Worm (Caenorhabditis elegans) whole organism, mixed stage, embryonic: ENCODE data around the gene eif-1.
A peak's percentile ranks its signal among the peaks of the same experiment; 100 is the strongest.

Source experiments
- M03D4.4 ChIP-seq: sonication (generic microtip); optimal IDR thresholded peaks from 2 replicates; lab custom pipeline; 2017; ENCODE audit warnings: mild to moderate bottlenecking, missing genetic modification characterization, missing compliant biosample characterization
- blmp-1 ChIP-seq: fragments of 150-350 bp; optimal IDR thresholded peaks from 2 replicates; lab custom pipeline; 2014; ENCODE audit warnings: missing biosample characterization, missing genetic modification characterization
- ceh-43 ChIP-seq: fragments of 200-800 bp; sonication (Bioruptor generic); optimal IDR thresholded peaks from 2 replicates; lab custom pipeline; 2018; ENCODE audit warnings: mild to moderate bottlenecking, missing genetic modification characterization, moderate library complexity, missing compliant biosample characterization
- ceh-83 ChIP-seq: fragments of 200-800 bp; sonication (Bioruptor generic); optimal IDR thresholded peaks from 2 replicates; lab custom pipeline; 2018; ENCODE audit warnings: mild to moderate bottlenecking, missing genetic modification characterization, missing compliant biosample characterization
- ces-1 ChIP-seq: fragments of 150-350 bp; optimal IDR thresholded peaks from 2 replicates; lab custom pipeline; 2014; ENCODE audit warnings: missing biosample characterization, missing genetic modification reagents, missing genetic modification characterization
- cnd-1 ChIP-seq: fragments of 200-800 bp; sonication (Bioruptor generic); optimal IDR thresholded peaks from 2 replicates; lab custom pipeline; 2018; ENCODE audit warnings: mild to moderate bottlenecking, missing genetic modification characterization, missing compliant biosample characterization
- drap-1 ChIP-seq: fragments of 200-800 bp; sonication (Bioruptor generic); optimal IDR thresholded peaks from 3 replicates; lab custom pipeline; 2018; ENCODE audit warnings: mild to moderate bottlenecking, missing genetic modification characterization, missing compliant biosample characterization
- elt-1 ChIP-seq: sonication (generic microtip); optimal IDR thresholded peaks from 2 replicates; lab custom pipeline; 2017; ENCODE audit warnings: missing genetic modification characterization, mild to moderate bottlenecking, missing compliant biosample characterization, antibody characterized with exemption, moderate library complexity, borderline replicate concordance; ENCODE audit not compliant: insufficient read depth
- elt-3 ChIP-seq: fragments of 150-350 bp; optimal IDR thresholded peaks from 2 replicates; lab custom pipeline; 2014; ENCODE audit warnings: missing biosample characterization, missing genetic modification characterization
- flh-1 ChIP-seq: fragments of 200-800 bp; sonication (Bioruptor generic); optimal IDR thresholded peaks from 2 replicates; lab custom pipeline; 2018; ENCODE audit warnings: mild to moderate bottlenecking, missing genetic modification characterization, moderate library complexity, missing compliant biosample characterization
- ham-2 ChIP-seq: fragments of 200-800 bp; sonication (Bioruptor generic); optimal IDR thresholded peaks from 2 replicates; lab custom pipeline; 2018; ENCODE audit warnings: mild to moderate bottlenecking, missing genetic modification characterization, missing compliant biosample characterization
- hlh-1 ChIP-seq: fragments of 150-350 bp; optimal IDR thresholded peaks from 2 replicates; lab custom pipeline; 2014; ENCODE audit warnings: missing biosample characterization, missing genetic modification reagents, missing genetic modification characterization
- lin-13 ChIP-seq: fragments of 150-350 bp; optimal IDR thresholded peaks from 2 replicates; lab custom pipeline; 2014; ENCODE audit warnings: missing biosample characterization, missing genetic modification characterization
- lin-32 ChIP-seq: fragments of 200-800 bp; sonication (Bioruptor generic); optimal IDR thresholded peaks from 2 replicates; lab custom pipeline; 2018; ENCODE audit warnings: mild to moderate bottlenecking, missing genetic modification characterization, missing compliant biosample characterization
- lsy-2 ChIP-seq: fragments of 150-350 bp; optimal IDR thresholded peaks from 2 replicates; lab custom pipeline; 2014; ENCODE audit warnings: missing biosample characterization, missing genetic modification characterization
- mab-5 ChIP-seq: fragments of 150-350 bp; optimal IDR thresholded peaks from 2 replicates; lab custom pipeline; 2014; ENCODE audit warnings: missing biosample characterization, missing genetic modification characterization
- mls-2 ChIP-seq: sonication (generic microtip); optimal IDR thresholded peaks from 2 replicates; lab custom pipeline; 2016; ENCODE audit warnings: mild to moderate bottlenecking, missing genetic modification characterization, moderate library complexity, missing compliant biosample characterization
- nhr-12 ChIP-seq: fragments of 150-350 bp; optimal IDR thresholded peaks from 2 replicates; lab custom pipeline; 2014; ENCODE audit warnings: missing biosample characterization, missing genetic modification characterization
- nhr-2 ChIP-seq: fragments of 150-350 bp; optimal IDR thresholded peaks from 2 replicates; lab custom pipeline; 2014; ENCODE audit warnings: missing biosample characterization, missing genetic modification characterization
- nhr-237 ChIP-seq: fragments of 150-350 bp; optimal IDR thresholded peaks from 2 replicates; lab custom pipeline; 2014; ENCODE audit warnings: missing biosample characterization, missing genetic modification characterization
- nhr-28 ChIP-seq: fragments of 150-350 bp; optimal IDR thresholded peaks from 2 replicates; lab custom pipeline; 2014; ENCODE audit warnings: missing biosample characterization, missing genetic modification characterization
- nhr-76 ChIP-seq: sonication (generic microtip); optimal IDR thresholded peaks from 2 replicates; lab custom pipeline; 2017; ENCODE audit warnings: missing biosample characterization, missing genetic modification characterization
- pha-4 ChIP-seq: fragments of 150-350 bp; optimal IDR thresholded peaks from 2 replicates; lab custom pipeline; 2018; ENCODE audit warnings: missing biosample characterization, missing genetic modification reagents, missing genetic modification characterization
- sem-2 ChIP-seq: fragments of 200-800 bp; sonication (Bioruptor generic); optimal IDR thresholded peaks from 2 replicates; lab custom pipeline; 2018; ENCODE audit warnings: mild to moderate bottlenecking, missing genetic modification characterization, missing compliant biosample characterization
- sptf-1 ChIP-seq: sonication (generic microtip); optimal IDR thresholded peaks from 2 replicates; lab custom pipeline; 2017; ENCODE audit warnings: mild to moderate bottlenecking, missing genetic modification characterization, moderate library complexity, missing compliant biosample characterization
- tbx-8 ChIP-seq: fragments of 200-800 bp; sonication (Bioruptor generic); optimal IDR thresholded peaks from 2 replicates; lab custom pipeline; 2018; ENCODE audit warnings: mild to moderate bottlenecking, missing genetic modification characterization, moderate library complexity, missing compliant biosample characterization
- unc-39 ChIP-seq: fragments of 150-350 bp; optimal IDR thresholded peaks from 2 replicates; lab custom pipeline; 2014; ENCODE audit warnings: missing biosample characterization, missing genetic modification characterization
- zip-8 ChIP-seq: fragments of 150-350 bp; optimal IDR thresholded peaks from 2 replicates; lab custom pipeline; 2014; ENCODE audit warnings: missing biosample characterization, missing genetic modification characterization

eif-1 gene

DNA sequence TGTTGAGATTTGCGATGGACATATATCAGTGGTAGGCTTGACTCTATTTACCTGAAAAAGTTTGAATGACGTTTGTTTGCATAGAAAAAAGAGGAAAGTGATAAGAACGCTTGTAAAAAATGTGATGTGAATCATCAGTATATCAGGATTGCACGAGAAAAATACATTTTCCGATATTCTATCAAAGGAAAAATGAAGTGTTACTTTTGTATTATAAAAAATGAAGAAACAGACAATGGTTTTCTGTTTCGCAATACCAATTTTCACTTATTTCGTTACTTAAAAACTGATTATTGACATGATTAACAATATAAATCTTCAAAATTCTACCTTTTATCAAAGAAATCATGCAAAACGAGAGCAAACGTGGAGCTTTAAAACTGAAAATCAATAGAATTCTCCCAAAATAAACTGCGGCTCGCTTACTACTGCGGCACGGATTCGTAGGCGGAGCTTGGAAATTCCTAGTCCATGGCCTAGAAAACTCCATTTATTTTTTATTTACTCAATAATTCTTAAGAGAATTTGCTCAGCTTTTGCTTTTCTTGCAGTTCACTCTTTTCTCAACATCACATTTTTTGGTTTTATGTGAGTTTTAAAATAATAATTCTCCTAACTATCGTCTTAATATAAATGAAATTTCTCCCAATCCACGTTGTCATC is at the start of gene eif-1, which contains the start of gene vps-24:
TSS of gene eif-1 (minus strand) at position 51 of the 663 bp plus-strand sequence.
TSS of gene vps-24 (plus strand) at position 469 of the 663 bp plus-strand sequence.
- TF ChIP-seq sptf-1 (tag; lab: Kevin White, UChicago), result no peak
- TF ChIP-seq zip-8 (tag; lab: Kevin White, UChicago), result no peak
- TF ChIP-seq ces-1, result peak; percentile 77
- TF ChIP-seq lsy-2 (tag; lab: Kevin White, UChicago), result peak; percentile 29
- TF ChIP-seq flh-1 (GFP tag; lab: Kevin White, UChicago), result no peak
- peak; percentile 6 for TF ChIP-seq nhr-237 (tag; lab: Kevin White, UChicago)
- TF ChIP-seq lin-13, result peak; percentile 2
- TF ChIP-seq drap-1 (GFP tag; lab: Kevin White, UChicago), result no peak

DNA sequence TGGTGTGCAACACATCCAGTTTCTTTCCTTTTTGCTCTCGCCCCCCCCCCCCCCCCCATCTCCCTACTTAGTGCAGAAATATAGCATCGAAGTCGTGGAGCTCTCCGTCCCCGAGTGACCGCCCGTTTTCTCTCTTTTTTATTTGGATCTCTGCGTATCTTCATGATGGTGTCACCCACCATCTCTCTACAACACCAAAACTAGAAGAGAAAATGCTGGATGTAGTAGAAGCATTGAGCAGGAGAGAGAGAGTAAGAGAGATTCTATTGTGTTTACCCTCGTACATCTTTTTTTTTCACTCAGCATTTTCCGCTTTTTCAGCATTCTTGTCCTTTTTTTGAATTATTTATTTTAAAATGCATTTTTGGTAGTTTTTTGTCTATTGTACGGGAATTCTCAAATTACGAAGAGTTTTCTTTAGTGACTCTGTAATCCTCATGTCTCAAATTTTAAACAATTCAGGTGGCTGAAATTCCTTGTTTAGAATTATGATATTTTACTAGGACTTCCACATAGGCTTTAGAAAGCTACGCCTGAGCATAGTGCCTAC is 49.1 kb upstream of the eif-1 start:
- no peak for TF ChIP-seq pha-4
- no peak for TF ChIP-seq hlh-1 (tag; lab: Kevin White, UChicago)
- TF ChIP-seq flh-1 (GFP tag; lab: Kevin White, UChicago), result no peak
- no peak for TF ChIP-seq nhr-28 (tag; lab: Kevin White, UChicago)
- TF ChIP-seq sptf-1 (tag; lab: Kevin White, UChicago), result peak; percentile 35
- TF ChIP-seq blmp-1 (tag; lab: Kevin White, UChicago), result no peak
- TF ChIP-seq ces-1, result peak; percentile 63
- TF ChIP-seq mls-2 (tag; lab: Kevin White, UChicago), result no peak
- TF ChIP-seq cnd-1 (tag; lab: Kevin White, UChicago), result no peak
- no peak for TF ChIP-seq nhr-12 (tag; lab: Kevin White, UChicago)
- no peak for TF ChIP-seq lsy-2 (tag; lab: Kevin White, UChicago)
- TF ChIP-seq unc-39 (tag; lab: Kevin White, UChicago), result no peak
- no peak for TF ChIP-seq elt-1 (tag; lab: Kevin White, UChicago)
- no peak for TF ChIP-seq mab-5 (tag; lab: Kevin White, UChicago)

ce11 chrII:5040631-5041156 is 47.3 kb upstream of the eif-1 start, which contains the start of gene F33G12.7:
TSS of gene F33G12.7 (minus strand) at chrII:5040681.
- no peak for TF ChIP-seq nhr-76 (tag; lab: Kevin White, UChicago)
- no peak for TF ChIP-seq sptf-1 (tag; lab: Kevin White, UChicago)
- no peak for TF ChIP-seq ham-2
- no peak for TF ChIP-seq ceh-83 (GFP tag; lab: Kevin White, UChicago)
- TF ChIP-seq lsy-2 (tag; lab: Kevin White, UChicago), result peak; percentile 29
- TF ChIP-seq flh-1 (GFP tag; lab: Kevin White, UChicago), result no peak
- TF ChIP-seq unc-39 (tag; lab: Kevin White, UChicago), result no peak
- no peak for TF ChIP-seq drap-1 (GFP tag; lab: Kevin White, UChicago)

- TF ChIP-seq nhr-76 (tag; lab: Kevin White, UChicago) (no peak), nhr-2 (tag; lab: Kevin White, UChicago) (no peak), lin-13 (peak; percentile 7), ces-1 (peak; percentile 11)
Observed at ce11 chrII:5039912-5040311, 46.5 kb upstream of the eif-1 start, which contains the start of gene golg-2. TSS of gene golg-2 (minus strand) at chrII:5040091.

- TF ChIP-seq lin-13 (no peak), sem-2 (no peak), ceh-83 (GFP tag; lab: Kevin White, UChicago) (no peak), nhr-76 (tag; lab: Kevin White, UChicago) (no peak), lin-32 (GFP tag; lab: Kevin White, UChicago) (no peak), lsy-2 (tag; lab: Kevin White, UChicago) (no peak), hlh-1 (tag; lab: Kevin White, UChicago) (no peak), ces-1 (no peak), nhr-237 (tag; lab: Kevin White, UChicago) (no peak), M03D4.4 (tag; lab: Kevin White, UChicago) (no peak), elt-1 (tag; lab: Kevin White, UChicago) (no peak), tbx-8 (GFP tag; lab: Kevin White, UChicago) (no peak), ceh-43 (GFP tag; lab: Kevin White, UChicago) (no peak), flh-1 (GFP tag; lab: Kevin White, UChicago) (no peak), elt-3 (tag; lab: Kevin White, UChicago) (no peak)
Observed at ce11 chrII:5036128-5036527, 42.7 kb upstream of the eif-1 start, which contains the start of gene lrr-1. TSS of gene lrr-1 (minus strand) at chrII:5036439.
